Worm (Caenorhabditis elegans): ENCODE results near the gene gldi-3.
A peak's percentile ranks its signal among the peaks of the same experiment; 100 is the strongest.

ce11 chrII:9301065-9301464, 21.2 kb upstream of the gldi-3 start:
- TF ChIP-seq ceh-36 (tag; optimal IDR thresholded peaks at IDR 0.05), result no peak
- no peak for TF ChIP-seq ama-1 (optimal IDR thresholded peaks at IDR 0.05)
- TF ChIP-seq ets-7 (tag; optimal IDR thresholded peaks at IDR 0.05), result no peak
- no peak for TF ChIP-seq pes-1 (GFP tag; IDR thresholded peaks at IDR 0.05)
- TF ChIP-seq scrt-1 (GFP tag; IDR thresholded peaks at IDR 0.05), result no peak
- no peak for TF ChIP-seq B0310.2 (tag; optimal IDR thresholded peaks at IDR 0.05)
- TF ChIP-seq flt-1 (GFP tag; IDR thresholded peaks at IDR 0.05), result no peak
- no peak for TF ChIP-seq ceh-13 (GFP tag; optimal IDR thresholded peaks at IDR 0.05)
- TF ChIP-seq hmg-4 (GFP tag; optimal IDR thresholded peaks at IDR 0.05), result no peak
- no peak for TF ChIP-seq sea-1 (GFP tag; conservative IDR thresholded peaks at IDR 0.05)
- TF ChIP-seq hmbx-1 (tag; optimal IDR thresholded peaks at IDR 0.05), result peak; percentile 6
- no peak for TF ChIP-seq tbx-37 (GFP tag; conservative IDR thresholded peaks at IDR 0.05)
- no peak for TF ChIP-seq tra-4 (tag; optimal IDR thresholded peaks at IDR 0.05)

Data from whole organism, early embryonic.